Fruit fly (Drosophila melanogaster) whole organism, prepupa: ENCODE results near the gene wkd.
A peak's percentile ranks its signal among the peaks of the same experiment; 100 is the strongest.

Source experiments
- CG31627 ChIP-seq: fragments of 200-800 bp; sonication (Bioruptor generic); optimal IDR thresholded peaks from 3 replicates; lab custom pipeline; 2016; ENCODE audit warnings: missing biosample characterization, missing genetic modification characterization
- CG7368 ChIP-seq: fragments of 200-800 bp; sonication (Bioruptor generic); optimal IDR thresholded peaks from 3 replicates; lab custom pipeline; 2016; ENCODE audit warnings: missing biosample characterization, missing genetic modification characterization
- Sox102F ChIP-seq: fragments of 200-800 bp; sonication (Bioruptor generic); optimal IDR thresholded peaks from 2 replicates; lab custom pipeline; 2016; ENCODE audit warnings: missing biosample characterization, mild to moderate bottlenecking, missing genetic modification characterization
- cyc ChIP-seq: fragments of 200-800 bp; sonication (Bioruptor generic); optimal IDR thresholded peaks from 3 replicates; lab custom pipeline; 2016; ENCODE audit warnings: missing biosample characterization, missing genetic modification characterization

Gene wkd

DNA sequence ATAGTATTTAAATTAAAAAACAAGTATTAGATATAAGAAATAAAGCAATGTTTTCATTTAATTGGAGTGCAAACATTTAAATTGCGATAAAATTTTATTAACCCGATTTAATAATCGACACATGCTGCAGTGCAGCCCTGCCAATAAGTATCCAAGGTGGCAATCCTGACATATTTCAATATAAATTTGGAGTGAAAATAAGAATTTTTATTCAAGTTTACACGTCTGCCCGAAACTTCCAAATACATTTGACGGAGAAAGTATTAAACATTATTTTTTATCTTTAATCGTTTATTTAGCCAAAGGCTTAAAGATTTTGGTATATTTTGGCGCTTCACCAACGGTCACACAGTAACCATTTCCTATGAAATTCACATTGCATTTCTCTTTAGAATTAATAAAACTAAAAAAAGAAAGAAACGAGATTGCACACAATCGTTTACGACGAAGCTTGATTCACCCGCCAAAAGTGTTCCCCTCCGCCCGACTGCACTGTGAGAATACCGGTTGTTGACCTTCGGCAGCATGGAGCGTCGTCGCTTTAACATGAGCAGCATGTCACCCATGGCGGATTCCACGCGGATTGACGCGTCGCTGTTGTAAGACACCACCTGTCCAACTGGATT, 47.2 kb downstream of the wkd start, which contains the start of gene CG14712:
Gene CG14712, plus strand, starts transcription at position 344 of the 626 bp plus-strand sequence.
- peak; percentile 18 for TF ChIP-seq cyc (GFP tag; lab: Kevin White, UChicago)
- no peak for TF ChIP-seq Sox102F
- TF ChIP-seq CG31627 (GFP tag; lab: Kevin White, UChicago): peak; percentile 13
- no peak for TF ChIP-seq CG7368 (GFP tag; lab: Kevin White, UChicago)
- TF ChIP-seq, all 60 proteins: peak for 2
